Worm (Caenorhabditis elegans): ENCODE data around the gene Y17D7C.2.

Gene Y17D7C.2

DNA sequence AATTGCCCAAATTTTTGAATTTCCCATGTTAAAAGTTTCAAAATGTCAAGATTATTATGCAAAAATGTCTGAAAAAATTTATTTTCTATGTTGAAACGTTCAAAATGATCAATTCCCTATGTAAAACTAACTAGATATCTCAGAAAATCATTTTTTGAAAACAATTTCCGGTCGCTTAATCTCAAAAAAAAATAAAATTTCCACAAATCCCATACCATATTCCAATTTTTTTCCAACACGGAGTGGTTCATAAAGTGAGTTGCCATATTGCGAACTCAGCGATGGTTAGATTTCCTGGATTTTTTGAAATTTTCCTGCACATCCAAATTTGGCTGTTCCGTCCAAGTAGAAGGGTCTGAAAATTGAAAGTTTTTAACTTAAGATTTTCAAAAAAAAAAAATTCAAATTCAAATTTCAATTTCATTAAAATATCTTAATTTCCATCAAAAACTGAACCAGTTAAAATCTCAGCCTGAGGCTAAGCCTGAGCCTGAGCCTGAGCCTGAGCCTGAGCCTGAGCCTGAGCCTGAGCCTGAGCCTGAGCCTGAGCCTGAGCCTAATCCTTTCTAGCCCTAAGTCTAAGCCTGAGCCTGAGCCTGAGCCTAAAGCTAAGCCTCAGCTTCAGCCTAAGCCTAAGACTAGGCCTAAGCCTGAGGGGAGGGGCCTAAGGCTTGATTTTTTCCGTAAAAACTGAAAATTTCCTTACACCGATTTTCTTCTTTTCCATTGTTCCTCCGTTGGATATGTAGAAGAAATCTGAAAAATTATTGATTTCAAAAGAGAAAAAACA lies 2.9 kb upstream of the Y17D7C.2 start:
- TF ChIP-seq lin-13 (GFP tag; optimal IDR thresholded peaks at IDR 0.05) = no peak
- TF ChIP-seq ama-1 (optimal IDR thresholded peaks at IDR 0.05) = no peak
- TF ChIP-seq nhr-12 (tag; optimal IDR thresholded peaks at IDR 0.05) = no peak
- TF ChIP-seq crh-2 (tag; optimal IDR thresholded peaks at IDR 0.05) = no peak
- TF ChIP-seq dmd-4 (tag; optimal IDR thresholded peaks at IDR 0.05) = no peak
- TF ChIP-seq sma-9 (GFP tag; optimal IDR thresholded peaks at IDR 0.05) = no peak
- TF ChIP-seq sma-9 (tag; optimal IDR thresholded peaks at IDR 0.05) = no peak
- no peak for TF ChIP-seq nhr-77 (tag; optimal IDR thresholded peaks at IDR 0.05)
- TF ChIP-seq unc-62 (GFP tag; optimal IDR thresholded peaks at IDR 0.05) = no peak
- no peak for TF ChIP-seq mab-5 (tag; optimal IDR thresholded peaks at IDR 0.05)
- no peak for TF ChIP-seq C34F6.9 (tag; optimal IDR thresholded peaks at IDR 0.05)
- TF ChIP-seq nhr-11 (tag; optimal IDR thresholded peaks at IDR 0.05) = no peak
- no peak for TF ChIP-seq sem-4 (tag; optimal IDR thresholded peaks at IDR 0.05)
- no peak for TF ChIP-seq fos-1 (tag; optimal IDR thresholded peaks at IDR 0.05)

DNA sequence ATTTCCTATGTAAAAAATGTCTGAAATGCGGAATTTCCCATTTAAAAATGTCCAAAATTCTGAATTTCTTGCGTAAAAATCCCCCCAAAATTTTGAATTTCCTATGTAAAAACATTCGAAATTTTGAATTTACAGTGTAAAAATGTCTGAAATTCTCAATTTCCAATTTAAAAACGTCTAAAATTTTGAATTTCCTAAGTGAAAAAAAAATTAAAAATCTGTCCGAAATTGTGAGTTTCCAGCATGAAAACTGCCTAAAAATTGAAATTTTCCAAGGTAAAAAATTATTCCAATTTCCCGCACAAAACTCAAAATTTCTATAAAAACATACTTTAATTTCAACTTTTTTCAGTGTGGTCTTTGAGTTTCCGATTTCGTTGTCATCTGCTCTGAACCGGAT lies 2.1 kb upstream of the Y17D7C.2 start:
- no peak for TF ChIP-seq lin-39 (tag; optimal IDR thresholded peaks at IDR 0.05)
- no peak for TF ChIP-seq nhr-11 (tag; optimal IDR thresholded peaks at IDR 0.05)
- no peak for TF ChIP-seq elt-1 (tag; optimal IDR thresholded peaks at IDR 0.05)
- TF ChIP-seq ama-1 (optimal IDR thresholded peaks at IDR 0.05) = no peak
- TF ChIP-seq nhr-6 (tag; optimal IDR thresholded peaks at IDR 0.05) = no peak

DNA sequence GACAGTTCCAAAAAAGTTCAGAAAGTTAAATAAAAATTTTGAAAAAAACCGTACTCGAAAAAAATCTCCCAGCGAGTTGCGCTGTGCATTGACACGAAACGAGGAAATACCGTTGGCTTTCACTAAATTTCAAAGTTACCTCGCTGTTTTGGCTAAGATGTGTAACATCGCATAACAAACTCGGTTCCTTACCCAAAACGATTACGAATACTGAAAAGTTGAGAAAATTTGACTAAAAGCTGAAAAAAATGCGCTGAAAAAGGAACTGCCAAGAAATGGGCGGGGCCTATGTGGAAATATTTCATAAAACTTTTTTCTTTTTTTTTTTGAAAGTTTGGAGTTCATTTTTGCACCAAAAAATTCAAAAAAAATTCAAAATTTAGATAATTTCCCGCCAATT lies 375 bp downstream of the Y17D7C.2 start:
- TF ChIP-seq nhr-23 (tag; optimal IDR thresholded peaks at IDR 0.05) = peak; percentile 34
- no peak for TF ChIP-seq ama-1 (optimal IDR thresholded peaks at IDR 0.05)

DNA sequence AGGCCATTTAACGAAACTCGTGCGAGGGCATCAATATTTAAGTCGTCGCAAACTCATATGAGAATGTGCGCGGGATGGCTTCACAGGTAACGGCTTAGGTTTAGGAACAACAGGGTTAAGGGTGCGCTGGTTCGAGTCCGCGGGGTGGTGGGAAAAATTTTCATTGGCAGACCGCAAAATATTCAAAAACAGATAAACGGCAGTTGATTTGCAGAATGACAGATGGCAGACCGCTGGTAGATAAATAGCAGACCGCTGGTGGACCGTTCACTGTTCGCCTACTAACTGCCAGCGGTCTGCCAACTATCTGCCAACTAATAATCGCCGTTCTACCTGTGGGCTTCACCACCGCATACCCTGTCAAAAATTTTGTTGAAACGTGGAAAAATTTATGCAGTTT lies 7.7 kb downstream of the Y17D7C.2 start:
- TF ChIP-seq egl-27 (tag; optimal IDR thresholded peaks at IDR 0.05) = no peak
- TF ChIP-seq ceh-16 (tag; optimal IDR thresholded peaks at IDR 0.05) = no peak
- no peak for TF ChIP-seq nhr-77 (tag; optimal IDR thresholded peaks at IDR 0.05)
- TF ChIP-seq lin-13 (GFP tag; optimal IDR thresholded peaks at IDR 0.05) = no peak
- no peak for TF ChIP-seq lsy-2 (tag; optimal IDR thresholded peaks at IDR 0.05)
- no peak for TF ChIP-seq nhr-237 (tag; optimal IDR thresholded peaks at IDR 0.05)
- no peak for TF ChIP-seq F13H6.1 (tag; optimal IDR thresholded peaks at IDR 0.05)
- no peak for TF ChIP-seq nhr-11 (tag; optimal IDR thresholded peaks at IDR 0.05)
- TF ChIP-seq ztf-4 (tag; optimal IDR thresholded peaks at IDR 0.05) = no peak

DNA sequence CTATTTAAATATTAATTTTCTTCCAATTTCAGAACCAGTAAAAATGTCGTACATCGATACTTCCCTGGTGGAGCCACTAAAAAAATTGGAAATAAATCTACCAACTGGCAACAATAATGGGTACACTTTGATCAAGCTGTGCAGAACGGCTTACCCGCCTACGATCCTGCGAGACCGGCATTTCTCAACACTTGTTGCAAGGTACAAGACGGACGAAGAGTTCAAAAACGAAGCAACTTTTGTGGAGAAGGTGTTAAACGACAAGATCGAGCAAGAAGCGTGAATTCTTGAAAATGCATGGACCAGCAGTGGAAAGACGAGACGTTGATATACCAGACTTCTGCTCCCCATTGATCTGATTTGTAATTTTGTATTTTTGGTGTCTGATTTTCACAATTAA lies 8.4 kb downstream of the Y17D7C.2 start:
- TF ChIP-seq C34F6.9 (tag; optimal IDR thresholded peaks at IDR 0.05) = no peak

DNA sequence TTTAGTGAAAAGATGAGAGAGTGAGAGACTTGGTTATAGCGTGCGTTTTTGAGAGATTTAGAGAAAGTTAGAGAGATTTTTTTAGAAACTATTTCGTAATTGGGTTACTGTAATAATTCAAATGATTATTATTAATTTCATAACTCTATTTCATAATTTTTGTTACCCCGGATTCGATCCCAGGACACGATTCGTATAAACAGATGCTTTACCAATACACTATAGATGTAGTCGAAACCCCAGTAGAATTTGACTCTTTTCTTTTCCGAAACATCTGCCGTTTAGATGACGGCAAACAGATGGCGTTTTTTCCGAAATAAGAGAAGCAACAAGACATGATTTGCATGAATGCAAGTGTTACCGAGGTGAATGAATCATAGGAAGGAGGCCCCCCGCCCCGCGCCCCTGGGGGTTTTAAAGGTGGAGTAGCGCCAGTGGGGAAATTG lies 9.7 kb downstream of the Y17D7C.2 start:
- TF ChIP-seq R02D3.7 (tag; optimal IDR thresholded peaks at IDR 0.05) = no peak
- TF ChIP-seq lsy-2 (tag; optimal IDR thresholded peaks at IDR 0.05) = peak in 1 of 2 experiments; percentile 64
- peak; percentile 28 for TF ChIP-seq C34F6.9 (tag; optimal IDR thresholded peaks at IDR 0.05)
- TF ChIP-seq unc-55 (GFP tag; optimal IDR thresholded peaks at IDR 0.05) = peak; percentile 68
- no peak for TF ChIP-seq ama-1 (optimal IDR thresholded peaks at IDR 0.05)
- peak; percentile 33 for TF ChIP-seq lin-13 (GFP tag; optimal IDR thresholded peaks at IDR 0.05)
- TF ChIP-seq sem-4 (tag; optimal IDR thresholded peaks at IDR 0.05) = peak; percentile 88
- no peak for TF ChIP-seq zag-1 (tag; optimal IDR thresholded peaks at IDR 0.05)

DNA sequence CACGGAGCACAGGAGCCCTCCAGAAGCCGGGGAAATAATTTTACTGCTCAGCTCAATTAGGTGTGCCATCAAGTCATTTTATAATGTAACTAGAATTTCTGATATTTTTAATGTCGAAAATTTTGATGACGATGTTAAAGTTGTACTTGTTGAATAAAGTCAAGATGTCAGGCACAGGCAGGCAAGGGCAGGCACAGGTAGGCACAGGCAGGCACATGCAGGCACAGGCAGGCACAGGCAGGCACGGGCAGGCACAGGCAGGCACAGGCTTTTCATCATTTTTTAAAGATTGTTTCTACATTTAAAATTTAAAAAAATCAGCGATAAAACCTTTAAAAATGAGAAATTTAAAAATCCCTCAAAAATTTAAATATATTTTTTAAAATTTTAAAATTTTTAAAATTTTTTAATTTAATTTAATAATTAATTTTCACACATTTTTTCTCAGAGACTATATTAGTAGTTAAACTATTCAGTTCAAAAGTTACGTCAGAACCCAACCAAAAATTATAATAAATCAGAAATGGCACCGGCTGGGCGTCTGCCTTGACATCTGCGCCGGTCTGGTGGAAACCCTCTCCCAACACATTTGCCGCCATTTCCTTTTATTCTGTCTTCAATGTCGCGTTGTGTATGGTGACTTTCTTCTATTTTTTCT lies 10.5 kb downstream of the Y17D7C.2 start, which contains the start of gene Y17D7C.6:
TSS of gene Y17D7C.6 (plus strand) at position 608 of the 658 bp plus-strand sequence.
- TF ChIP-seq mab-5 (tag; optimal IDR thresholded peaks at IDR 0.05) (no peak), Y55F3AM.14 (GFP tag; optimal IDR thresholded peaks at IDR 0.05) (no peak), nhr-77 (tag; optimal IDR thresholded peaks at IDR 0.05) (no peak), zag-1 (tag; optimal IDR thresholded peaks at IDR 0.05) (no peak), dmd-4 (tag; optimal IDR thresholded peaks at IDR 0.05) (no peak), nhr-11 (tag; optimal IDR thresholded peaks at IDR 0.05) (no peak), sem-4 (tag; optimal IDR thresholded peaks at IDR 0.05) (no peak), nhr-237 (tag; optimal IDR thresholded peaks at IDR 0.05) (no peak), nhr-129 (tag; optimal IDR thresholded peaks at IDR 0.05) (no peak), lin-11 (tag; optimal IDR thresholded peaks at IDR 0.05) (no peak), peb-1 (tag; optimal IDR thresholded peaks at IDR 0.05) (no peak), crh-2 (tag; optimal IDR thresholded peaks at IDR 0.05) (no peak), mdl-1 (tag; optimal IDR thresholded peaks at IDR 0.05) (no peak)
